Worm (Caenorhabditis elegans): ENCODE data around the gene lec-4.

ce11 chrIII:3814421-3814820 lies 41.3 kb upstream of the lec-4 start:
- TF ChIP-seq tbx-2 (tag; optimal IDR thresholded peaks at IDR 0.05) (no peak), zip-5 (tag; optimal IDR thresholded peaks at IDR 0.05) (no peak), pag-3 (tag; optimal IDR thresholded peaks at IDR 0.05; ENCODE audit: borderline replicate concordance) (no peak), ceh-30 (tag; optimal IDR thresholded peaks at IDR 0.05) (no peak), ahr-1 (tag; optimal IDR thresholded peaks at IDR 0.05) (no peak), C08G9.2 (tag; optimal IDR thresholded peaks at IDR 0.05) (no peak), pat-9 (tag; optimal IDR thresholded peaks at IDR 0.05) (no peak), fkh-10 (GFP tag; optimal IDR thresholded peaks at IDR 0.05) (no peak), lim-6 (tag; optimal IDR thresholded peaks at IDR 0.05) (no peak), unc-3 (GFP tag; conservative IDR thresholded peaks at IDR 0.05) (no peak), unc-3 (tag; optimal IDR thresholded peaks at IDR 0.05) (no peak), hlh-30 (tag; optimal IDR thresholded peaks at IDR 0.05; ENCODE audit: insufficient read depth) (no peak), lin-11 (tag; optimal IDR thresholded peaks at IDR 0.05) (no peak)
